Worm (Caenorhabditis elegans) whole organism, late embryonic: ENCODE results near the gene B0507.2.

ENCODE experiments used
- F13H6.1 ChIP-seq: sonication (generic microtip); optimal IDR thresholded peaks from 2 replicates; lab custom pipeline; 2016; ENCODE audit warnings: missing genetic modification characterization, missing compliant biosample characterization
- ama-1 ChIP-seq: fragments of 150-350 bp; optimal IDR thresholded peaks from 2 replicates; lab custom pipeline; 2014
- ceh-48 ChIP-seq: sonication (generic microtip); optimal IDR thresholded peaks from 2 replicates; lab custom pipeline; 2016; ENCODE audit warnings: missing genetic modification characterization, inconsistent platforms, missing compliant biosample characterization
- fkh-10 ChIP-seq: fragments of 150-350 bp; optimal IDR thresholded peaks from 2 replicates; lab custom pipeline; 2014; ENCODE audit warnings: missing biosample characterization, missing genetic modification reagents, missing genetic modification characterization
- pag-3 ChIP-seq: sonication (generic microtip); optimal IDR thresholded peaks from 2 replicates; lab custom pipeline; 2016; ENCODE audit warnings: missing compliant biosample characterization, missing genetic modification characterization, borderline replicate concordance
- rnt-1 ChIP-seq: sonication (generic microtip); optimal IDR thresholded peaks from 2 replicates; lab custom pipeline; 2016; ENCODE audit warnings: missing genetic modification characterization, missing compliant biosample characterization
- sox-4 ChIP-seq: sonication (generic microtip); optimal IDR thresholded peaks from 2 replicates; lab custom pipeline; 2017; ENCODE audit warnings: mild to moderate bottlenecking, missing genetic modification characterization, inconsistent platforms, missing compliant biosample characterization
- tbx-2 ChIP-seq: sonication (generic microtip); optimal IDR thresholded peaks from 2 replicates; lab custom pipeline; 2016; ENCODE audit warnings: missing genetic modification characterization, missing compliant biosample characterization

ce11 chrV:8785526-8785925 is 11.4 kb downstream of the B0507.2 start:
- TF ChIP-seq F13H6.1 (tag; lab: Kevin White, UChicago): peak; percentile 11
- TF ChIP-seq rnt-1 (tag; lab: Kevin White, UChicago): peak; percentile 90
- TF ChIP-seq sox-4 (tag; lab: Kevin White, UChicago): no peak
- TF ChIP-seq pag-3 (tag; lab: Kevin White, UChicago): no peak
- TF ChIP-seq fkh-10: no peak
- TF ChIP-seq ama-1: no peak
- peak; percentile 88 for TF ChIP-seq tbx-2
- TF ChIP-seq ceh-48: peak; percentile 27
